Fruit fly (Drosophila melanogaster) whole organism, embryonic: ENCODE measurements around the gene Etl1.
A peak's percentile ranks its signal among the peaks of the same experiment; 100 is the strongest.

ENCODE experiments used
- Atf6 ChIP-seq: fragments of 200-800 bp; sonication (Bioruptor generic); IDR thresholded peaks from 2 replicates; pipeline ENCODE4 v1.3.6; 2022; ENCODE audit warnings: missing biosample characterization, missing genetic modification characterization
- BtbVII ChIP-seq: fragments of 200-800 bp; sonication (Bioruptor generic); optimal IDR thresholded peaks from 3 replicates; lab custom pipeline; 2017; ENCODE audit warnings: missing biosample characterization, mild to moderate bottlenecking, missing genetic modification characterization
- CG12219 ChIP-seq: fragments of 200-800 bp; sonication (Bioruptor generic); optimal IDR thresholded peaks from 3 replicates; lab custom pipeline; 2018; ENCODE audit warnings: missing biosample characterization, mild to moderate bottlenecking, missing genetic modification characterization
- CG13775 ChIP-seq: fragments of 200-800 bp; sonication (Bioruptor generic); optimal IDR thresholded peaks from 3 replicates; lab custom pipeline; 2017; ENCODE audit warnings: missing biosample characterization, mild to moderate bottlenecking, missing genetic modification characterization
- CG14050 ChIP-seq: fragments of 200-800 bp; sonication (Bioruptor generic); IDR thresholded peaks from 3 replicates; pipeline ENCODE4 v1.3.6; 2022; ENCODE audit warnings: missing biosample characterization, missing genetic modification characterization
- CG1603 ChIP-seq: fragments of 200-800 bp; sonication (Bioruptor generic); optimal IDR thresholded peaks from 2 replicates; lab custom pipeline; 2019; ENCODE audit warnings: missing biosample characterization, mild to moderate bottlenecking, missing genetic modification characterization, moderate library complexity
- CG16815 ChIP-seq: fragments of 200-800 bp; sonication (Bioruptor generic); optimal IDR thresholded peaks from 3 replicates; lab custom pipeline; 2017; ENCODE audit warnings: missing biosample characterization, mild to moderate bottlenecking, missing genetic modification characterization
- CG16863 ChIP-seq: fragments of 200-800 bp; sonication (Bioruptor generic); optimal IDR thresholded peaks from 3 replicates; lab custom pipeline; 2016; ENCODE audit warnings: missing biosample characterization, missing genetic modification characterization
- CG17612 ChIP-seq: fragments of 200-800 bp; sonication (Bioruptor generic); IDR thresholded peaks from 2 replicates; pipeline ENCODE4 v1.3.6; 2022; ENCODE audit warnings: missing biosample characterization, missing genetic modification characterization
- CG17829 ChIP-seq: fragments of 200-800 bp; optimal IDR thresholded peaks from 2 replicates; lab custom pipeline; 2019; ENCODE audit warnings: missing biosample characterization, mild to moderate bottlenecking, missing genetic modification characterization, moderate library complexity
- CG30403 ChIP-seq: fragments of 200-800 bp; sonication (Bioruptor generic); optimal IDR thresholded peaks from 3 replicates; lab custom pipeline; 2016; ENCODE audit warnings: missing biosample characterization, missing genetic modification characterization
- CG33213 ChIP-seq: fragments of 200-800 bp; sonication (Bioruptor generic); optimal IDR thresholded peaks from 3 replicates; lab custom pipeline; 2016; ENCODE audit warnings: missing biosample characterization, missing genetic modification characterization
- CG3407 ChIP-seq: fragments of 200-800 bp; sonication (Bioruptor generic); optimal IDR thresholded peaks from 2 replicates; lab custom pipeline; 2018; ENCODE audit warnings: missing biosample characterization, mild to moderate bottlenecking, missing genetic modification characterization
- CG3726 ChIP-seq: fragments of 200-800 bp; sonication (Bioruptor generic); IDR thresholded peaks from 3 replicates; pipeline ENCODE4, ENCODE4 v1.3.6; 2022; ENCODE audit warnings: missing biosample characterization, missing genetic modification characterization
- CG4282 ChIP-seq: fragments of 200-800 bp; sonication (Bioruptor generic); optimal IDR thresholded peaks from 2 replicates; lab custom pipeline; 2016; ENCODE audit warnings: missing biosample characterization, missing genetic modification characterization
- CG4328 ChIP-seq: fragments of 200-800 bp; sonication (Bioruptor generic); optimal IDR thresholded peaks from 3 replicates; lab custom pipeline; 2017; ENCODE audit warnings: missing biosample characterization, missing genetic modification reagents, missing genetic modification characterization
- CG7556 ChIP-seq: fragments of 200-800 bp; sonication (Bioruptor generic); optimal IDR thresholded peaks from 2 replicates; lab custom pipeline; 2017; ENCODE audit warnings: missing biosample characterization, mild to moderate bottlenecking, missing genetic modification characterization
- CG8281 ChIP-seq: fragments of 200-800 bp; sonication (Bioruptor generic); optimal IDR thresholded peaks from 2 replicates; lab custom pipeline; 2018; ENCODE audit warnings: missing biosample characterization, mild to moderate bottlenecking, missing genetic modification characterization, moderate library complexity
- CG8388 ChIP-seq: fragments of 200-800 bp; sonication (Bioruptor generic); optimal IDR thresholded peaks from 2 replicates; lab custom pipeline; 2019; ENCODE audit warnings: missing biosample characterization, mild to moderate bottlenecking, missing genetic modification characterization, moderate library complexity
- CG9817 ChIP-seq: fragments of 200-800 bp; sonication (Bioruptor generic); optimal IDR thresholded peaks from 2 replicates; lab custom pipeline; 2018; ENCODE audit warnings: missing biosample characterization, mild to moderate bottlenecking, missing genetic modification characterization, moderate library complexity
- Dp ChIP-seq: fragments of 200-800 bp; sonication (Bioruptor generic); optimal IDR thresholded peaks from 2 replicates; lab custom pipeline; 2018; ENCODE audit warnings: missing biosample characterization, mild to moderate bottlenecking, missing genetic modification characterization, moderate library complexity
- ERR ChIP-seq: fragments of 200-800 bp; sonication (Bioruptor generic); optimal IDR thresholded peaks from 2 replicates; lab custom pipeline; 2016; ENCODE audit warnings: missing biosample characterization, missing genetic modification characterization
- Gsc ChIP-seq: fragments of 200-800 bp; sonication (Bioruptor generic); IDR thresholded peaks from 2 replicates; pipeline ENCODE4 v1.3.6; 2022; ENCODE audit warnings: missing biosample characterization, missing genetic modification characterization
- Max ChIP-seq: fragments of 200-800 bp; sonication (Bioruptor generic); optimal IDR thresholded peaks from 2 replicates; lab custom pipeline; 2016; ENCODE audit warnings: missing biosample characterization, mild to moderate bottlenecking, missing genetic modification characterization
- Nf-YC ChIP-seq: fragments of 200-800 bp; optimal IDR thresholded peaks from 3 replicates; lab custom pipeline; 2019; ENCODE audit warnings: missing biosample characterization, mild to moderate bottlenecking, missing genetic modification characterization, moderate library complexity
- Opbp ChIP-seq: fragments of 200-800 bp; sonication (Bioruptor generic); IDR thresholded peaks from 3 replicates; pipeline ENCODE4 v1.3.6; 2022; ENCODE audit warnings: missing biosample characterization, missing genetic modification characterization; ENCODE audit not compliant: partially characterized antibody
- Ravus ChIP-seq: fragments of 200-800 bp; sonication (Bioruptor generic); IDR thresholded peaks from 2 replicates; pipeline ENCODE4 v1.3.6; 2022; ENCODE audit warnings: missing biosample characterization, missing genetic modification characterization
- Rx ChIP-seq: fragments of 200-800 bp; sonication (Bioruptor generic); IDR thresholded peaks from 2 replicates; pipeline ENCODE4 v1.3.6; 2022; ENCODE audit warnings: missing biosample characterization, missing genetic modification characterization
- TFAM ChIP-seq: fragments of 200-800 bp; sonication (Bioruptor generic); optimal IDR thresholded peaks from 2 replicates; lab custom pipeline; 2017; ENCODE audit warnings: missing biosample characterization, missing genetic modification characterization, inconsistent platforms
- abd-A ChIP-seq: fragments of 200-800 bp; sonication (Bioruptor generic); optimal IDR thresholded peaks from 3 replicates; lab custom pipeline; 2019; ENCODE audit warnings: missing biosample characterization, mild to moderate bottlenecking, missing genetic modification characterization, moderate library complexity
- amos ChIP-seq: fragments of 200-800 bp; sonication (Bioruptor generic); IDR thresholded peaks from 2 replicates; pipeline ENCODE4 v1.3.6; 2022; ENCODE audit warnings: missing biosample characterization, missing genetic modification characterization; ENCODE audit not compliant: partially characterized antibody
- crc ChIP-seq: fragments of 200-800 bp; sonication (Bioruptor generic); optimal IDR thresholded peaks from 2 replicates; lab custom pipeline; 2016; ENCODE audit warnings: missing biosample characterization, missing genetic modification characterization
- gcm2 ChIP-seq: fragments of 200-800 bp; sonication (Bioruptor generic); optimal IDR thresholded peaks from 2 replicates; lab custom pipeline; 2016; ENCODE audit warnings: missing biosample characterization, missing genetic modification characterization
- gem ChIP-seq: fragments of 200-800 bp; sonication (Bioruptor generic); optimal IDR thresholded peaks from 2 replicates; lab custom pipeline; 2019; ENCODE audit warnings: missing biosample characterization, mild to moderate bottlenecking, missing genetic modification characterization, moderate library complexity
- grn ChIP-seq: fragments of 200-800 bp; sonication (Bioruptor generic); optimal IDR thresholded peaks from 3 replicates; lab custom pipeline; 2017; ENCODE audit warnings: missing biosample characterization, missing genetic modification characterization
- hkb ChIP-seq, 2 experiments: fragments of 200-800 bp in 1 of 2; fragments of >200 bp in 1 of 2; sonication (Bioruptor generic) in 1 of 2; IDR thresholded peaks in 1 of 2; optimal IDR thresholded peaks in 1 of 2; 2 replicates each; pipeline versions ENCODE4 v1.3.6 to Lab custom; 2017 to 2022; ENCODE audit warnings: missing biosample characterization in 1 of 2, missing genetic modification characterization in 1 of 2
- kay ChIP-seq: fragments of 200-800 bp; sonication (Bioruptor generic); optimal IDR thresholded peaks from 2 replicates; lab custom pipeline; 2016; ENCODE audit warnings: missing biosample characterization, missing genetic modification characterization
- lov ChIP-seq, 2 experiments: fragments of 200-800 bp in 1 of 2; fragments of >200 bp in 1 of 2; sonication (Bioruptor generic) in 1 of 2; IDR thresholded peaks in 1 of 2; optimal IDR thresholded peaks in 1 of 2; 2 replicates in 1 of 2; 3 replicates in 1 of 2; pipeline versions ENCODE4 v1.3.6 to Lab custom; 2017 to 2022; ENCODE audit warnings: missing biosample characterization in 1 of 2, missing genetic modification characterization in 1 of 2
- mam ChIP-seq: fragments of 200-800 bp; sonication (Bioruptor generic); optimal IDR thresholded peaks from 3 replicates; lab custom pipeline; 2016; ENCODE audit warnings: missing biosample characterization, missing genetic modification characterization
- nerfin-1 ChIP-seq: fragments of 200-800 bp; sonication (Bioruptor generic); optimal IDR thresholded peaks from 3 replicates; lab custom pipeline; 2019; ENCODE audit warnings: missing biosample characterization, mild to moderate bottlenecking, missing genetic modification characterization, moderate library complexity
- oc ChIP-seq: fragments of 200-800 bp; sonication (Bioruptor generic); optimal IDR thresholded peaks from 2 replicates; lab custom pipeline; 2018; ENCODE audit warnings: missing biosample characterization, mild to moderate bottlenecking, missing genetic modification characterization, moderate library complexity
- onecut ChIP-seq: fragments of 200-800 bp; sonication (Bioruptor generic); IDR thresholded peaks from 2 replicates; pipeline ENCODE4 v1.3.6; 2022; ENCODE audit warnings: missing biosample characterization, missing genetic modification characterization
- pho ChIP-seq: fragments of 200-800 bp; sonication (Bioruptor generic); optimal IDR thresholded peaks from 2 replicates; lab custom pipeline; 2016; ENCODE audit warnings: missing biosample characterization, missing genetic modification characterization
- pita ChIP-seq: fragments of 200-800 bp; sonication (Bioruptor generic); optimal IDR thresholded peaks from 2 replicates; lab custom pipeline; 2017; ENCODE audit warnings: missing biosample characterization, mild to moderate bottlenecking, missing genetic modification characterization
- pros ChIP-seq: fragments of 200-800 bp; sonication (Bioruptor generic); optimal IDR thresholded peaks from 3 replicates; lab custom pipeline; 2019; ENCODE audit warnings: missing biosample characterization, mild to moderate bottlenecking, missing genetic modification characterization, moderate library complexity
- row ChIP-seq: fragments of 200-800 bp; sonication (Bioruptor generic); IDR thresholded peaks from 3 replicates; pipeline ENCODE4 v1.3.6; 2022; ENCODE audit warnings: missing biosample characterization, missing genetic modification characterization
- sens ChIP-seq: fragments of 200-800 bp; sonication (Bioruptor generic); peaks from one replicate; lab custom pipeline; 2016; ENCODE audit warnings: missing biosample characterization, missing genetic modification characterization
- sqz ChIP-seq: fragments of 200-800 bp; sonication (Bioruptor generic); optimal IDR thresholded peaks from 3 replicates; lab custom pipeline; 2018; ENCODE audit warnings: missing biosample characterization, mild to moderate bottlenecking, missing genetic modification characterization
- sug ChIP-seq: fragments of 200-800 bp; optimal IDR thresholded peaks from 2 replicates; lab custom pipeline; 2019; ENCODE audit warnings: missing biosample characterization, mild to moderate bottlenecking, missing genetic modification characterization, moderate library complexity
- wor ChIP-seq: fragments of 200-800 bp; sonication (Bioruptor generic); IDR thresholded peaks from 2 replicates; pipeline ENCODE4 v1.3.6; 2022; ENCODE audit warnings: missing biosample characterization, missing genetic modification characterization

Gene Etl1

dm6 chr2L:9894871-9895364, 17.5 kb downstream of the Etl1 start, which contains the start of gene Bka (continued):
- peak; percentile 6 for TF ChIP-seq CG12219 (GFP tag; lab: Kevin White, UChicago)
- TF ChIP-seq crc (GFP tag; lab: Kevin White, UChicago) = no peak
- no peak for TF ChIP-seq pita
- TF ChIP-seq TFAM (GFP tag; lab: Kevin White, UChicago) = no peak
- TF ChIP-seq oc = peak; percentile 28
- TF ChIP-seq CG4282 (GFP tag; lab: Kevin White, UChicago) = no peak
- TF ChIP-seq mam (GFP tag; lab: Kevin White, UChicago) = no peak
- TF ChIP-seq Atf6 (GFP tag; lab: Robert Waterston, UW) = peak; percentile 33; the same call in 1 of the 2 replicates
- peak; percentile 20 for TF ChIP-seq CG33213 (GFP tag; lab: Kevin White, UChicago)
- TF ChIP-seq CG16863 = no peak
- peak; percentile 26 for TF ChIP-seq CG30403
- peak; percentile 49 for TF ChIP-seq gem (tag; lab: Kevin White, UChicago)
- TF ChIP-seq CG17829 = peak; percentile 73
- TF ChIP-seq CG17612 (GFP tag; lab: Robert Waterston, UW) = no peak
- no peak for TF ChIP-seq hkb (optimal IDR thresholded peaks at IDR 0.05; lab: Kevin White, UChicago)
- peak; percentile 59 for TF ChIP-seq hkb (GFP tag; IDR thresholded peaks at IDR 0.05; lab: Robert Waterston, UW)
- TF ChIP-seq CG1603 = peak; percentile 78
- no peak for TF ChIP-seq Gsc
- TF ChIP-seq CG8388 (GFP tag; lab: Kevin White, UChicago) = peak; percentile 50
- TF ChIP-seq CG13775 (GFP tag; lab: Kevin White, UChicago) = peak; percentile 80
- TF ChIP-seq CG9817 (tag; lab: Kevin White, UChicago) = peak; percentile 30
- TF ChIP-seq CG7556 = peak; percentile 38
- TF ChIP-seq CG3407 (GFP tag; lab: Kevin White, UChicago) = peak; percentile 42
- peak; percentile 61 for TF ChIP-seq row (GFP tag; lab: Robert Waterston, UW)
- no peak for TF ChIP-seq gcm2 (GFP tag; lab: Kevin White, UChicago)
- peak; percentile 95 for TF ChIP-seq Opbp (GFP tag; lab: Robert Waterston, UW)
- TF ChIP-seq ERR = peak; percentile 0
- no peak for TF ChIP-seq CG16815 (GFP tag; lab: Kevin White, UChicago)
- TF ChIP-seq grn (GFP tag; lab: Kevin White, UChicago) = no peak
- peak; percentile 79 for TF ChIP-seq sens
- peak; percentile 79 for TF ChIP-seq nerfin-1 (tag; lab: Kevin White, UChicago)
- TF ChIP-seq pros = peak; percentile 6
- peak; percentile 34; the same call in 1 of the 2 replicates for TF ChIP-seq onecut (GFP tag; lab: Robert Waterston, UW)
- TF ChIP-seq Ravus (GFP tag; lab: Robert Waterston, UW) = no peak
- no peak for TF ChIP-seq CG3726 (GFP tag; lab: Robert Waterston, UW)
- TF ChIP-seq abd-A (tag; lab: Kevin White, UChicago) = no peak
- TF ChIP-seq Nf-YC (tag; lab: Kevin White, UChicago) = peak; percentile 63
- TF ChIP-seq kay (GFP tag; lab: Kevin White, UChicago) = no peak
- TF ChIP-seq Max (GFP tag; lab: Kevin White, UChicago) = peak; percentile 73
- TF ChIP-seq sqz (GFP tag; lab: Kevin White, UChicago) = no peak
- TF ChIP-seq pho (GFP tag; lab: Kevin White, UChicago) = peak; percentile 20
- no peak for TF ChIP-seq Rx (GFP tag; lab: Robert Waterston, UW)
- peak; percentile 40 for TF ChIP-seq CG4328 (GFP tag; lab: Kevin White, UChicago)
- no peak for TF ChIP-seq lov (optimal IDR thresholded peaks at IDR 0.05; lab: Kevin White, UChicago)
- no peak for TF ChIP-seq lov (GFP tag; IDR thresholded peaks at IDR 0.05; lab: Robert Waterston, UW)
- no peak for TF ChIP-seq CG14050 (GFP tag; lab: Robert Waterston, UW)
- TF ChIP-seq BtbVII (GFP tag; lab: Kevin White, UChicago) = peak; percentile 48
- TF ChIP-seq CG8281 (tag; lab: Kevin White, UChicago) = no peak
- TF ChIP-seq amos = peak; percentile 95
- peak; percentile 75 for TF ChIP-seq sug
- peak; percentile 68 for TF ChIP-seq Dp
- no peak for TF ChIP-seq wor (GFP tag; lab: Robert Waterston, UW)
